Worm (Caenorhabditis elegans): ENCODE measurements around the gene abu-2.

Gene abu-2

ce11 chrX:1379391-1379790 is 31.1 kb downstream of the abu-2 start (continued):
- TF ChIP-seq lin-38 (GFP tag; IDR thresholded peaks at IDR 0.05) = peak; percentile 78
- peak; percentile 3 to 48 for TF ChIP-seq lsy-2 (tag; optimal IDR thresholded peaks at IDR 0.05)
- peak; percentile 60 for TF ChIP-seq nhr-111 (GFP tag; optimal IDR thresholded peaks at IDR 0.05)
- TF ChIP-seq fkh-10 (GFP tag; optimal IDR thresholded peaks at IDR 0.05) = no peak
- peak in 1 of 2 experiments; percentile 54 for TF ChIP-seq mdl-1 (tag; optimal IDR thresholded peaks at IDR 0.05)
- no peak for TF ChIP-seq sdz-12 (GFP tag; optimal IDR thresholded peaks at IDR 0.05)
- peak; percentile 87; the same call in 1 of the 2 replicates for TF ChIP-seq nhr-41 (GFP tag; IDR thresholded peaks at IDR 0.05)
- TF ChIP-seq nhr-6 (tag; optimal IDR thresholded peaks at IDR 0.05) = no peak
- peak; percentile 90 for TF ChIP-seq nhr-42 (GFP tag; IDR thresholded peaks at IDR 0.05)
- peak; percentile 67 for TF ChIP-seq tra-1 (GFP tag; IDR thresholded peaks at IDR 0.05)
- TF ChIP-seq vab-7 (GFP tag; IDR thresholded peaks at IDR 0.05) = peak; percentile 88
- TF ChIP-seq mdt-29 (GFP tag; IDR thresholded peaks at IDR 0.05) = 0 out of 2 replicates have a peak, but pooled peaks have one; percentile 31
- TF ChIP-seq mxl-3 (GFP tag; optimal IDR thresholded peaks at IDR 0.05) = peak; percentile 64
- TF ChIP-seq mep-1 (tag; optimal IDR thresholded peaks at IDR 0.05) = peak; percentile 82
- TF ChIP-seq dmd-6 (GFP tag; IDR thresholded peaks at IDR 0.05) = peak; percentile 77
- TF ChIP-seq daf-8 (GFP tag; IDR thresholded peaks at IDR 0.05) = no peak
- peak; percentile 78 for TF ChIP-seq ctbp-1 (GFP tag; IDR thresholded peaks at IDR 0.05)
- TF ChIP-seq unc-39 (tag; optimal IDR thresholded peaks at IDR 0.05) = no peak
- TF ChIP-seq madf-5 (GFP tag; IDR thresholded peaks at IDR 0.05) = 0 out of 4 replicates have a peak, but pooled peaks have one; percentile 58 to 59
- peak; percentile 74 for TF ChIP-seq Y5F2A.4 (GFP tag; optimal IDR thresholded peaks at IDR 0.05)
- TF ChIP-seq arid-1 (GFP tag; conservative IDR thresholded peaks at IDR 0.05) = peak; percentile 87
- no peak for TF ChIP-seq nhr-76 (tag; optimal IDR thresholded peaks at IDR 0.05)
- TF ChIP-seq nhr-11 (tag; optimal IDR thresholded peaks at IDR 0.05) = peak; percentile 35
- peak; percentile 55 for TF ChIP-seq hlh-30 (tag; optimal IDR thresholded peaks at IDR 0.05; ENCODE audit: insufficient read depth)
- TF ChIP-seq spr-3 (GFP tag; optimal IDR thresholded peaks at IDR 0.05) = peak; percentile 80
- TF ChIP-seq gei-8 (GFP tag; optimal IDR thresholded peaks at IDR 0.05) = peak; percentile 18
- TF ChIP-seq ZK546.5 (tag; optimal IDR thresholded peaks at IDR 0.05) = no peak
- peak; percentile 88 for TF ChIP-seq T26A8.4 (GFP tag; IDR thresholded peaks at IDR 0.05)
- peak; percentile 96 for TF ChIP-seq hmg-1.1 (GFP tag; IDR thresholded peaks at IDR 0.05)
- TF ChIP-seq ZK337.2 (GFP tag; IDR thresholded peaks at IDR 0.05) = peak; percentile 52; the same call in 1 of the 2 replicates
- peak; percentile 73 for TF ChIP-seq Y48G9A.11 (GFP tag; IDR thresholded peaks at IDR 0.05)
- TF ChIP-seq R02D3.7 (tag; optimal IDR thresholded peaks at IDR 0.05) = no peak
- TF ChIP-seq daf-16 (GFP tag; optimal IDR thresholded peaks at IDR 0.05) = peak; percentile 61 to 66
- TF ChIP-seq daf-16 (tag; optimal IDR thresholded peaks at IDR 0.05) = peak; percentile 73
- TF ChIP-seq lin-15B (tag; optimal IDR thresholded peaks at IDR 0.05) = no peak
- TF ChIP-seq madf-9 (GFP tag; conservative IDR thresholded peaks at IDR 0.05) = peak; percentile 73; the same call in 1 of the 2 replicates
- no peak for TF ChIP-seq nhr-25 (tag; optimal IDR thresholded peaks at IDR 0.05; ENCODE audit: borderline replicate concordance, insufficient read depth)
- TF ChIP-seq duxl-1 (tag; optimal IDR thresholded peaks at IDR 0.05; ENCODE audit: poor library complexity) = peak; percentile 83
- peak; percentile 74 for TF ChIP-seq snpc-1.2 (GFP tag; IDR thresholded peaks at IDR 0.05)
- peak; percentile 71 for TF ChIP-seq zip-2 (tag; optimal IDR thresholded peaks at IDR 0.05)
- peak; percentile 34 for TF ChIP-seq jun-1 (tag; optimal IDR thresholded peaks at IDR 0.05)
- no peak for TF ChIP-seq ceh-62 (tag; optimal IDR thresholded peaks at IDR 0.05)
- TF ChIP-seq attf-4 (tag; optimal IDR thresholded peaks at IDR 0.05) = no peak
- peak; percentile 2 for TF ChIP-seq snpc-4 (tag; optimal IDR thresholded peaks at IDR 0.05)
- peak; percentile 83 for TF ChIP-seq mes-2 (tag; optimal IDR thresholded peaks at IDR 0.05; ENCODE audit: poor library complexity, severe bottlenecking)
- peak; percentile 71 for TF ChIP-seq php-3 (GFP tag; IDR thresholded peaks at IDR 0.05)
- TF ChIP-seq egl-43 (GFP tag; IDR thresholded peaks at IDR 0.05) = peak; percentile 96
- no peak for TF ChIP-seq nhr-237 (tag; optimal IDR thresholded peaks at IDR 0.05)
- TF ChIP-seq hlh-11 (tag; optimal IDR thresholded peaks at IDR 0.05) = peak; percentile 68
- TF ChIP-seq mxl-2 (GFP tag; conservative IDR thresholded peaks at IDR 0.05) = peak; percentile 81
- no peak for TF ChIP-seq ztf-11 (tag; optimal IDR thresholded peaks at IDR 0.05)
